Worm (Caenorhabditis elegans) whole organism, L1 larva: Measurements from ENCODE around the gene gnrr-2.

ENCODE experiments used
- C16A3.4 ChIP-seq: fragments of 150-350 bp; optimal IDR thresholded peaks from 2 replicates; lab custom pipeline; 2014; ENCODE audit warnings: missing biosample characterization, missing genetic modification characterization
- F16B12.6 ChIP-seq: fragments of 150-350 bp; optimal IDR thresholded peaks from 2 replicates; lab custom pipeline; 2014; ENCODE audit warnings: missing biosample characterization, missing genetic modification characterization
- aha-1 ChIP-seq: fragments of 150-350 bp; optimal IDR thresholded peaks from 2 replicates; lab custom pipeline; 2014; ENCODE audit warnings: missing biosample characterization, missing genetic modification characterization
- aly-2 ChIP-seq: fragments of 150-350 bp; optimal IDR thresholded peaks from 2 replicates; lab custom pipeline; 2014; ENCODE audit warnings: missing biosample characterization, missing genetic modification characterization
- blmp-1 ChIP-seq: fragments of 150-350 bp; optimal IDR thresholded peaks from 2 replicates; lab custom pipeline; 2014; ENCODE audit warnings: missing biosample characterization, missing genetic modification characterization
- ceh-8 ChIP-seq: fragments of 200-800 bp; sonication (Bioruptor generic); optimal IDR thresholded peaks from 2 replicates; lab custom pipeline; 2018; ENCODE audit warnings: mild to moderate bottlenecking, missing genetic modification characterization, moderate library complexity, missing compliant biosample characterization
- ceh-82 ChIP-seq, 3 experiments: fragments of 150-350 bp in 1 of 3; sonication (generic microtip) in 2 of 3; optimal IDR thresholded peaks; 2 replicates each; lab custom pipeline; 2014 to 2017; ENCODE audit warnings: missing biosample characterization in 3 of 3, missing genetic modification characterization in 3 of 3
- dpl-1 ChIP-seq, 3 experiments: fragments of 150-350 bp in 2 of 3; sonication (generic microtip) in 1 of 3; optimal IDR thresholded peaks; 2 replicates each; lab custom pipeline; 2014 to 2017; ENCODE audit warnings: missing biosample characterization in 3 of 3, missing genetic modification characterization in 3 of 3, missing genetic modification reagents in 3 of 3
- efl-1 ChIP-seq, 4 experiments: fragments of 150-350 bp; optimal IDR thresholded peaks in 3 of 4; peaks in 1 of 4; 1 replicate in 1 of 4; 2 replicates in 3 of 4; lab custom pipeline; 2014; ENCODE audit warnings: missing biosample characterization in 2 of 4, missing genetic modification characterization in 2 of 4, missing genetic modification reagents in 2 of 4
- elt-2 ChIP-seq: sonication (generic microtip); optimal IDR thresholded peaks from 2 replicates; lab custom pipeline; 2016; ENCODE audit warnings: missing genetic modification characterization, mild to moderate bottlenecking, inconsistent platforms, missing compliant biosample characterization, missing genetic modification reagents
- elt-3 ChIP-seq, 6 experiments: fragments of 150-350 bp in 1 of 6; sonication (generic microtip); optimal IDR thresholded peaks; 2 replicates each; lab custom pipeline; 2017 to 2018; ENCODE audit warnings: missing biosample characterization in 6 of 6, missing genetic modification characterization in 6 of 6, inconsistent platforms in 1 of 6
- fkh-10 ChIP-seq: sonication (generic microtip); optimal IDR thresholded peaks from 2 replicates; lab custom pipeline; 2017; ENCODE audit warnings: missing biosample characterization, missing genetic modification reagents, missing genetic modification characterization
- grh-1 ChIP-seq: fragments of 200-800 bp; sonication (Bioruptor generic); IDR thresholded peaks from 2 replicates; pipeline ENCODE4 v1.3.6; 2022; ENCODE audit warnings: missing genetic modification reagents, missing genetic modification characterization, missing compliant biosample characterization
- hlh-17 ChIP-seq: fragments of 200-800 bp; sonication (Bioruptor generic); optimal IDR thresholded peaks from 2 replicates; lab custom pipeline; 2018; ENCODE audit warnings: missing genetic modification characterization, mild to moderate bottlenecking, missing compliant biosample characterization, moderate library complexity, borderline replicate concordance
- hlh-4 ChIP-seq: sonication (generic microtip); optimal IDR thresholded peaks from 2 replicates; lab custom pipeline; 2016; ENCODE audit warnings: mild to moderate bottlenecking, missing genetic modification characterization, missing compliant biosample characterization
- isw-1 ChIP-seq: fragments of 200-800 bp; sonication (Bioruptor generic); IDR thresholded peaks from 2 replicates; pipeline ENCODE4 v1.3.6; 2022; ENCODE audit warnings: missing genetic modification characterization, missing compliant biosample characterization
- lin-39 ChIP-seq: fragments of 150-350 bp; optimal IDR thresholded peaks from 2 replicates; lab custom pipeline; 2014; ENCODE audit warnings: missing biosample characterization, missing genetic modification reagents, missing genetic modification characterization
- mep-1 ChIP-seq: fragments of 150-350 bp; optimal IDR thresholded peaks from 2 replicates; lab custom pipeline; 2014; ENCODE audit warnings: missing biosample characterization, missing genetic modification characterization
- nhr-11 ChIP-seq: fragments of 150-350 bp; optimal IDR thresholded peaks from 2 replicates; lab custom pipeline; 2014; ENCODE audit warnings: missing biosample characterization, missing genetic modification characterization
- nhr-19 ChIP-seq: fragments of 200-800 bp; sonication (Bioruptor generic); conservative IDR thresholded peaks from 2 replicates; pipeline ENCODE4 v1.3.6; 2022; ENCODE audit warnings: missing genetic modification characterization, missing compliant biosample characterization
- nhr-237 ChIP-seq: fragments of 150-350 bp; optimal IDR thresholded peaks from 2 replicates; lab custom pipeline; 2014; ENCODE audit warnings: missing biosample characterization, missing genetic modification characterization
- nhr-28 ChIP-seq: fragments of 150-350 bp; optimal IDR thresholded peaks from 2 replicates; lab custom pipeline; 2014; ENCODE audit warnings: missing biosample characterization, missing genetic modification characterization
- nhr-71 ChIP-seq: sonication (generic microtip); optimal IDR thresholded peaks from 2 replicates; lab custom pipeline; 2016; ENCODE audit warnings: mild to moderate bottlenecking, missing genetic modification characterization, moderate library complexity, missing compliant biosample characterization
- nhr-77 ChIP-seq: fragments of 150-350 bp; optimal IDR thresholded peaks from 2 replicates; lab custom pipeline; 2014; ENCODE audit warnings: missing biosample characterization, missing genetic modification characterization
- nhr-85 ChIP-seq: sonication (generic microtip); peaks from one replicate; lab custom pipeline; 2016; ENCODE audit warnings: missing genetic modification characterization, inconsistent platforms, missing compliant biosample characterization
- pqm-1 ChIP-seq: sonication (generic microtip); optimal IDR thresholded peaks from 3 replicates; lab custom pipeline; 2017; ENCODE audit warnings: missing biosample characterization, missing genetic modification characterization
- rnt-1 ChIP-seq: sonication (generic microtip); optimal IDR thresholded peaks from 2 replicates; lab custom pipeline; 2016; ENCODE audit warnings: mild to moderate bottlenecking, missing genetic modification characterization, moderate library complexity, missing compliant biosample characterization
- skn-1 ChIP-seq: fragments of 150-350 bp; optimal IDR thresholded peaks from 2 replicates; lab custom pipeline; 2014; ENCODE audit warnings: missing biosample characterization, missing genetic modification characterization
- sptf-1 ChIP-seq: fragments of 150-350 bp; optimal IDR thresholded peaks from 2 replicates; lab custom pipeline; 2014; ENCODE audit warnings: missing biosample characterization, missing genetic modification characterization
- sup-37 ChIP-seq: fragments of 200-800 bp; sonication (Bioruptor generic); optimal IDR thresholded peaks from 2 replicates; lab custom pipeline; 2018; ENCODE audit warnings: mild to moderate bottlenecking, missing genetic modification characterization, missing compliant biosample characterization
- tlp-1 ChIP-seq: fragments of 150-350 bp; optimal IDR thresholded peaks from 2 replicates; lab custom pipeline; 2014; ENCODE audit warnings: missing biosample characterization, missing genetic modification characterization
- unc-86 ChIP-seq: sonication (generic microtip); optimal IDR thresholded peaks from 2 replicates; lab custom pipeline; 2016; ENCODE audit warnings: missing genetic modification characterization, missing compliant biosample characterization
- unc-98 ChIP-seq: fragments of 200-800 bp; sonication (Bioruptor generic); IDR thresholded peaks from 2 replicates; pipeline ENCODE4 v1.3.6; 2022; ENCODE audit warnings: missing genetic modification characterization, missing compliant biosample characterization
- ztf-11 ChIP-seq, 2 experiments: sonication (generic microtip); optimal IDR thresholded peaks; 2 replicates each; lab custom pipeline; 2016 to 2017; ENCODE audit warnings: missing genetic modification characterization in 2 of 2, missing biosample characterization in 1 of 2, missing compliant biosample characterization in 1 of 2

gnrr-2 gene

ce11 chrV:14391830-14392229 lies 17.0 kb upstream of the gnrr-2 start, which contains the start of gene C15H11.10:
C15H11.10 (plus strand) TSS chrV:14392130.
- no peak for TF ChIP-seq nhr-11 (tag; lab: Kevin White, UChicago)
- no peak for TF ChIP-seq nhr-85
- no peak for TF ChIP-seq ceh-8 (GFP tag; lab: Kevin White, UChicago)
- no peak for TF ChIP-seq dpl-1 (GFP tag; optimal IDR thresholded peaks at IDR 0.05; lab: Kevin White, UChicago)

ce11 chrV:14393504-14393903 lies 15.4 kb upstream of the gnrr-2 start, which contains the start of gene C15H11.1:
C15H11.1 (plus strand) TSS chrV:14393804.
- no peak for TF ChIP-seq grh-1 (GFP tag; lab: Robert Waterston, UW)
- TF ChIP-seq nhr-237 (tag; lab: Kevin White, UChicago): no peak
- TF ChIP-seq nhr-19 (GFP tag; lab: Robert Waterston, UW): no peak
- TF ChIP-seq dpl-1 (GFP tag; optimal IDR thresholded peaks at IDR 0.05; lab: Kevin White, UChicago): no peak
- no peak for TF ChIP-seq unc-98 (GFP tag; lab: Robert Waterston, UW)
- TF ChIP-seq sup-37 (GFP tag; lab: Kevin White, UChicago): no peak
- TF ChIP-seq unc-86 (tag; lab: Kevin White, UChicago): no peak
- no peak for TF ChIP-seq blmp-1 (tag; lab: Kevin White, UChicago)
- TF ChIP-seq mep-1 (tag; lab: Kevin White, UChicago): no peak
- no peak for TF ChIP-seq skn-1 (tag; lab: Kevin White, UChicago)
- TF ChIP-seq ceh-82 (tag; optimal IDR thresholded peaks at IDR 0.05; lab: Kevin White, UChicago): no peak
- TF ChIP-seq sptf-1 (tag; lab: Kevin White, UChicago): no peak
- TF ChIP-seq hlh-4: no peak
- TF ChIP-seq nhr-77 (tag; lab: Kevin White, UChicago): no peak
- no peak for TF ChIP-seq pqm-1 (tag; lab: Kevin White, UChicago)

ce11 chrV:14394743-14395142 lies 14.1 kb upstream of the gnrr-2 start, which contains the start of gene C15H11.13:
C15H11.13 (plus strand) TSS chrV:14395043.
- no peak for TF ChIP-seq hlh-4
- TF ChIP-seq C16A3.4 (tag; lab: Kevin White, UChicago): no peak
- TF ChIP-seq fkh-10 (GFP tag; lab: Kevin White, UChicago): no peak
- no peak for TF ChIP-seq unc-86 (tag; lab: Kevin White, UChicago)
- TF ChIP-seq ztf-11 (tag; optimal IDR thresholded peaks at IDR 0.05; lab: Kevin White, UChicago): no peak
- TF ChIP-seq lin-39: no peak
- no peak for TF ChIP-seq aly-2 (tag; lab: Kevin White, UChicago)
- no peak for TF ChIP-seq elt-3 (tag; optimal IDR thresholded peaks at IDR 0.05; lab: Kevin White, UChicago)
- no peak for TF ChIP-seq F16B12.6 (tag; lab: Kevin White, UChicago)
- no peak for TF ChIP-seq elt-2
- TF ChIP-seq isw-1 (GFP tag; lab: Robert Waterston, UW): no peak
- TF ChIP-seq tlp-1 (tag; lab: Kevin White, UChicago): no peak
- no peak for TF ChIP-seq aha-1 (tag; lab: Kevin White, UChicago)

- TF ChIP-seq tlp-1 (tag; lab: Kevin White, UChicago): no peak
- no peak for TF ChIP-seq ceh-8 (GFP tag; lab: Kevin White, UChicago)
- no peak for TF ChIP-seq rnt-1 (tag; lab: Kevin White, UChicago)
- TF ChIP-seq aha-1 (tag; lab: Kevin White, UChicago): no peak
- no peak for TF ChIP-seq skn-1 (tag; lab: Kevin White, UChicago)
- no peak for TF ChIP-seq nhr-71 (tag; lab: Kevin White, UChicago)
- no peak for TF ChIP-seq nhr-28 (tag; lab: Kevin White, UChicago)
- TF ChIP-seq efl-1 (optimal IDR thresholded peaks at IDR 0.05; lab: Kevin White, UChicago): no peak
- no peak for TF ChIP-seq efl-1 (GFP tag; optimal IDR thresholded peaks at IDR 0.05 in 1 of 2; lab: Kevin White, UChicago)
- no peak for TF ChIP-seq hlh-17 (GFP tag; lab: Kevin White, UChicago)
These were observed 12.7 kb upstream of the gnrr-2 start for ce11 chrV:14396123-14396669.
